Worm (Caenorhabditis elegans) whole organism, young adult: Measurements from ENCODE around the gene rpl-16.

Source experiments
- lir-1 ChIP-seq: fragments of 200-800 bp; sonication (Bioruptor generic); conservative IDR thresholded peaks from 2 replicates; pipeline ENCODE4 v1.3.6; 2022; ENCODE audit warnings: missing genetic modification reagents, missing genetic modification characterization, missing compliant biosample characterization
- nhr-120 ChIP-seq: fragments of 200-800 bp; sonication (Bioruptor generic); IDR thresholded peaks from 2 replicates; pipeline ENCODE4 v1.3.6; 2022; ENCODE audit warnings: missing genetic modification characterization, missing compliant biosample characterization
- pha-4 ChIP-seq: fragments of 150-350 bp; sonication (generic microtip); optimal IDR thresholded peaks from 2 replicates; lab custom pipeline; 2014; ENCODE audit warnings: missing biosample characterization, missing genetic modification reagents, missing genetic modification characterization

- TF ChIP-seq pha-4 (tag; lab: Kevin White, UChicago) (no peak), nhr-120 (no peak), lir-1 (no peak)
Observed at ce11 chrIII:3467013-3467412, 36.4 kb downstream of the rpl-16 start.
